Worm (Caenorhabditis elegans) whole organism, young adult: ENCODE results near the gene ZC317.2.

Experiments used
- K11D2.4 ChIP-seq: fragments of 200-800 bp; sonication (Bioruptor generic); IDR thresholded peaks from 2 replicates; pipeline ENCODE4 v1.3.6; 2022; ENCODE audit warnings: missing genetic modification reagents, missing genetic modification characterization, missing compliant biosample characterization
- fkh-3 ChIP-seq: sonication (generic microtip); optimal IDR thresholded peaks from 2 replicates; lab custom pipeline; 2016; ENCODE audit warnings: mild to moderate bottlenecking, missing genetic modification characterization, missing compliant biosample characterization
- hmg-1.2 ChIP-seq: fragments of 200-800 bp; sonication (Bioruptor generic); IDR thresholded peaks from 2 replicates; pipeline ENCODE4 v1.3.6; 2022; ENCODE audit warnings: missing genetic modification reagents, missing genetic modification characterization, missing compliant biosample characterization
- madf-3 ChIP-seq: fragments of 200-800 bp; sonication (Bioruptor generic); IDR thresholded peaks from 2 replicates; pipeline ENCODE4 v1.3.6; 2022; ENCODE audit warnings: missing genetic modification reagents, missing genetic modification characterization, missing compliant biosample characterization
- madf-6 ChIP-seq: fragments of 200-800 bp; sonication (Bioruptor generic); IDR thresholded peaks from 2 replicates; pipeline ENCODE4 v1.3.6; 2022; ENCODE audit warnings: missing genetic modification reagents, missing genetic modification characterization, missing compliant biosample characterization
- nhr-179 ChIP-seq: sonication (generic microtip); optimal IDR thresholded peaks from 2 replicates; lab custom pipeline; 2016; ENCODE audit warnings: mild to moderate bottlenecking, missing genetic modification characterization, missing compliant biosample characterization
- pha-4 ChIP-seq: fragments of 150-350 bp; sonication (generic microtip); optimal IDR thresholded peaks from 2 replicates; lab custom pipeline; 2014; ENCODE audit warnings: missing biosample characterization, missing genetic modification reagents, missing genetic modification characterization
- unc-130 ChIP-seq: sonication (generic microtip); optimal IDR thresholded peaks from 2 replicates; lab custom pipeline; 2016; ENCODE audit warnings: missing genetic modification reagents, missing genetic modification characterization, missing compliant biosample characterization

DNA sequence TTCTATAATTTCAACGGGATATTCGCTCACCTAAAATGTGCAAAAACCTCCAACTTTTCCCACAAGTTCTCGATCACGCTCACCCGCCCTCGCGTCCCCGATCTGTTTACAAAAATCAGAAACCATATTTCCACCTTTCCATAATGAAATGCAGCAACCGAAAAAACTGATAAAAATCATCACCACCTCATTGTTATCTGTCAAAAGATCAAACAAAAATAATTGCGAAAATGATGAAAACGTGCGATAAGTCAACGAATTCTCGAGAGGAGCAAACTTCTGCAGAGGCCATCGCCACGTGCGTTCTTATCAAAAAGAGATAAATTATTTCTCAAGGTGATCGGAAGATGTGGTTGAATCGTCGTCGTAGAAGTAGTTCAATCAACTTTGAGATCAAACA is 34.9 kb upstream of the ZC317.2 start:
- TF ChIP-seq unc-130 (no peak), hmg-1.2 (GFP tag; lab: Robert Waterston, UW) (no peak), fkh-3 (tag; lab: Kevin White, UChicago) (no peak), madf-3 (no peak), madf-6 (no peak), pha-4 (tag; lab: Kevin White, UChicago) (peak; percentile 3), nhr-179 (no peak), K11D2.4 (GFP tag; lab: Robert Waterston, UW) (no peak)
